Worm (Caenorhabditis elegans) whole organism, L2 larva: ENCODE measurements around the gene C15H11.1.

Experiments used
- ZK546.5 ChIP-seq: sonication (generic microtip); optimal IDR thresholded peaks from 2 replicates; lab custom pipeline; 2017; ENCODE audit warnings: missing biosample characterization, missing genetic modification characterization
- alr-1 ChIP-seq: fragments of 150-350 bp; optimal IDR thresholded peaks from 2 replicates; lab custom pipeline; 2014; ENCODE audit warnings: missing biosample characterization, missing genetic modification characterization
- aly-2 ChIP-seq: fragments of 150-350 bp; optimal IDR thresholded peaks from 2 replicates; lab custom pipeline; 2014; ENCODE audit warnings: missing biosample characterization, missing genetic modification characterization
- gmeb-1 ChIP-seq: fragments of 150-350 bp; optimal IDR thresholded peaks from 2 replicates; lab custom pipeline; 2014; ENCODE audit warnings: missing biosample characterization, missing genetic modification characterization
- lin-11 ChIP-seq: fragments of 150-350 bp; sonication (generic microtip); optimal IDR thresholded peaks from 2 replicates; lab custom pipeline; 2014; ENCODE audit warnings: missing biosample characterization, missing genetic modification characterization, inconsistent platforms, mixed read lengths
- nhr-77 ChIP-seq: fragments of 150-350 bp; optimal IDR thresholded peaks from 2 replicates; lab custom pipeline; 2014; ENCODE audit warnings: missing biosample characterization, missing genetic modification characterization
- snpc-4 ChIP-seq: fragments of 150-350 bp; optimal IDR thresholded peaks from 2 replicates; lab custom pipeline; 2014; ENCODE audit warnings: missing biosample characterization, missing genetic modification characterization
- unc-55 ChIP-seq: fragments of 150-350 bp; sonication (generic microtip); optimal IDR thresholded peaks from 3 replicates; lab custom pipeline; 2014; ENCODE audit warnings: missing biosample characterization, missing genetic modification reagents, missing genetic modification characterization

ce11 chrV:14432259-14432658, 38.7 kb downstream of the C15H11.1 start, which contains the start of gene egl-1:
- TF ChIP-seq lin-11 (tag; lab: Kevin White, UChicago) (no peak), aly-2 (no peak), gmeb-1 (tag; lab: Kevin White, UChicago) (no peak), ZK546.5 (no peak), nhr-77 (no peak), alr-1 (no peak), unc-55 (no peak), snpc-4 (no peak)
